Worm (Caenorhabditis elegans) whole organism, L1 larva: ENCODE measurements around the gene K04H4.5.

Experiments
- aly-2 ChIP-seq: fragments of 150-350 bp; optimal IDR thresholded peaks from 2 replicates; lab custom pipeline; 2014; ENCODE audit warnings: missing biosample characterization, missing genetic modification characterization
- ceh-8 ChIP-seq: fragments of 200-800 bp; sonication (Bioruptor generic); optimal IDR thresholded peaks from 2 replicates; lab custom pipeline; 2018; ENCODE audit warnings: mild to moderate bottlenecking, missing genetic modification characterization, moderate library complexity, missing compliant biosample characterization
- lin-39 ChIP-seq: fragments of 150-350 bp; optimal IDR thresholded peaks from 2 replicates; lab custom pipeline; 2014; ENCODE audit warnings: missing biosample characterization, missing genetic modification reagents, missing genetic modification characterization
- lsy-2 ChIP-seq, 2 experiments: fragments of 150-350 bp; optimal IDR thresholded peaks; 2 replicates each; lab custom pipeline; 2014; ENCODE audit warnings: missing biosample characterization in 2 of 2, missing genetic modification characterization in 2 of 2
- pqm-1 ChIP-seq: sonication (generic microtip); optimal IDR thresholded peaks from 3 replicates; lab custom pipeline; 2017; ENCODE audit warnings: missing biosample characterization, missing genetic modification characterization
- swsn-7 ChIP-seq: sonication (generic microtip); optimal IDR thresholded peaks from 2 replicates; lab custom pipeline; 2016; ENCODE audit warnings: missing genetic modification characterization, missing compliant biosample characterization
- tbx-2 ChIP-seq: sonication (generic microtip); optimal IDR thresholded peaks from 2 replicates; lab custom pipeline; 2016; ENCODE audit warnings: missing genetic modification characterization, missing compliant biosample characterization
- zip-4 ChIP-seq: fragments of 200-800 bp; sonication (Bioruptor generic); optimal IDR thresholded peaks from 2 replicates; lab custom pipeline; 2018; ENCODE audit warnings: mild to moderate bottlenecking, missing genetic modification characterization, moderate library complexity, missing compliant biosample characterization

- TF ChIP-seq tbx-2 (tag; lab: Kevin White, UChicago) (no peak), zip-4 (GFP tag; lab: Kevin White, UChicago) (no peak), lsy-2 (tag; optimal IDR thresholded peaks at IDR 0.05; lab: Kevin White, UChicago) (no peak), lin-39 (tag; lab: Kevin White, UChicago) (no peak), pqm-1 (tag; lab: Kevin White, UChicago) (no peak), swsn-7 (tag; lab: Kevin White, UChicago) (no peak), aly-2 (tag; lab: Kevin White, UChicago) (no peak), ceh-8 (GFP tag; lab: Kevin White, UChicago) (no peak)
Measured at ce11 chrIII:9334174-9334573, 25.0 kb upstream of the K04H4.5 start, which contains the start of gene elo-4.
